Fruit fly (Drosophila melanogaster): ENCODE results near the gene CG2854.

The CG2854 gene

DNA sequence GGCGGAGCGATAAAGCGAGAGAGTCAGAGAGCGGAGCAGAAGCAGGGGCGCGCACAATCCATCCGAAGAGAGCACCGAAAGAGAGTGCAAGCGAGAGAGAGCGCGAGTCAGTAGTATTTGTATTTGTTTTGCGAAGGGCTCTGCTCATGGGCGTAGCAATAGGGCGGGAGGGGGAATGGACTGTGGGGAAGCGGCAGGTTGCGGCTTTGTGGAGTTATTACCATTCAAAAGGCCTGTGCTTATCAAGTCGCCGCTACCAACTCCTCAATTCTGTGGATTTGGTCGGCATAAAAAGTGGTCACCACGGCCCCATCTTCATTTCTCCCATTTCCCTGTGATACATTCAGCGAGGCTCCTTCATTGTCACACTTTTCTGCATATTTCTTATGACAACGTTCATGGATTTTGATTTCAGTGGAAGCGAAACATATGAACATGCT, 25.8 kb upstream of the CG2854 start (continued):
- TF ChIP-seq ss (GFP tag; optimal IDR thresholded peaks at IDR 0.05): peak; percentile 7 to 59
- peak; percentile 69 for TF ChIP-seq CG8632 (GFP tag; optimal IDR thresholded peaks at IDR 0.05)
- TF ChIP-seq CG32006 (GFP tag; optimal IDR thresholded peaks at IDR 0.05): peak; percentile 66
- peak; percentile 37 for TF ChIP-seq Blimp-1 (GFP tag; optimal IDR thresholded peaks at IDR 0.05)
- TF ChIP-seq Hr38 (GFP tag; optimal IDR thresholded peaks at IDR 0.05): no peak
- TF ChIP-seq esn (GFP tag; optimal IDR thresholded peaks at IDR 0.05): peak; percentile 4
- peak; percentile 61 for TF ChIP-seq CG6792 (GFP tag; optimal IDR thresholded peaks at IDR 0.05)
- TF ChIP-seq Hr4 (GFP tag; optimal IDR thresholded peaks at IDR 0.05): no peak
- peak; percentile 31 to 55 for TF ChIP-seq salr (GFP tag; optimal IDR thresholded peaks at IDR 0.05)
- TF ChIP-seq OdsH (GFP tag; optimal IDR thresholded peaks at IDR 0.05): peak; percentile 73
- peak; percentile 46 for TF ChIP-seq CG4318 (GFP tag; optimal IDR thresholded peaks at IDR 0.05)
- peak; percentile 9 for TF ChIP-seq Sox14 (GFP tag; optimal IDR thresholded peaks at IDR 0.05)
- peak; percentile 76 for TF ChIP-seq acj6 (GFP tag; optimal IDR thresholded peaks at IDR 0.05)
- peak; percentile 67 for TF ChIP-seq CG1621 (tag; optimal IDR thresholded peaks at IDR 0.05)
- peak; percentile 77 for TF ChIP-seq Sox15 (GFP tag; optimal IDR thresholded peaks at IDR 0.05)
- peak; percentile 21 for TF ChIP-seq Eip75B (GFP tag; optimal IDR thresholded peaks at IDR 0.05)
- TF ChIP-seq achi (GFP tag; optimal IDR thresholded peaks at IDR 0.05): peak; percentile 70
- peak; percentile 47; the same call in 1 of the 3 replicates for TF ChIP-seq CG8119 (GFP tag; IDR thresholded peaks at IDR 0.05)
- no peak for TF ChIP-seq vri (GFP tag; optimal IDR thresholded peaks at IDR 0.05)
- peak; percentile 58 for TF ChIP-seq CG11762 (GFP tag; optimal IDR thresholded peaks at IDR 0.05; ENCODE audit: insufficient read depth)
- peak; percentile 63 for TF ChIP-seq CG6163 (GFP tag; IDR thresholded peaks at IDR 0.05)
- no peak for TF ChIP-seq CG6854 (GFP tag; optimal IDR thresholded peaks at IDR 0.05)
- peak; percentile 43 for TF ChIP-seq topi (GFP tag; optimal IDR thresholded peaks at IDR 0.05)

- TF ChIP-seq CG10669 (GFP tag; optimal IDR thresholded peaks at IDR 0.05) (peak; percentile 64), Blimp-1 (GFP tag; optimal IDR thresholded peaks at IDR 0.05) (no peak), Eip78C (GFP tag) (peak; percentile 91), Met (GFP tag; optimal IDR thresholded peaks at IDR 0.05) (peak; percentile 73), Lpt (GFP tag; optimal IDR thresholded peaks at IDR 0.05) (peak; percentile 62), ss (GFP tag; optimal IDR thresholded peaks at IDR 0.05) (peak in 1 of 2 experiments; percentile 15), CG11902 (GFP tag; optimal IDR thresholded peaks at IDR 0.05) (peak; percentile 64), CG11762 (GFP tag; optimal IDR thresholded peaks at IDR 0.05; ENCODE audit: insufficient read depth) (peak; percentile 57), spab (GFP tag; optimal IDR thresholded peaks at IDR 0.05) (peak; percentile 40), CG6792 (GFP tag; optimal IDR thresholded peaks at IDR 0.05) (peak; percentile 75), lz (GFP tag; optimal IDR thresholded peaks at IDR 0.05) (peak; percentile 80), Hr4 (GFP tag; optimal IDR thresholded peaks at IDR 0.05) (peak; percentile 72), Ets21C (GFP tag; optimal IDR thresholded peaks at IDR 0.05) (peak; percentile 58), CG15336 (GFP tag; IDR thresholded peaks at IDR 0.05) (peak; percentile 83), CG3919 (GFP tag; optimal IDR thresholded peaks at IDR 0.05) (peak; percentile 72), CG8632 (GFP tag; optimal IDR thresholded peaks at IDR 0.05) (peak; percentile 66), CG7368 (GFP tag; optimal IDR thresholded peaks at IDR 0.05) (peak; percentile 66), Gug (GFP tag; IDR thresholded peaks at IDR 0.05) (peak; percentile 66; the same call in 1 of the 2 replicates), achi (GFP tag; optimal IDR thresholded peaks at IDR 0.05) (peak; percentile 63), dac (GFP tag; optimal IDR thresholded peaks at IDR 0.05) (peak; percentile 47), CG34406 (GFP tag; optimal IDR thresholded peaks at IDR 0.05) (peak; percentile 66), CG6808 (GFP tag; optimal IDR thresholded peaks at IDR 0.05) (peak; percentile 68), esn (GFP tag; optimal IDR thresholded peaks at IDR 0.05) (peak; percentile 74), pdm3 (GFP tag; optimal IDR thresholded peaks at IDR 0.05) (peak; percentile 73), CG31627 (GFP tag; optimal IDR thresholded peaks at IDR 0.05) (peak; percentile 75), Hr38 (GFP tag; optimal IDR thresholded peaks at IDR 0.05) (no peak), CG10631 (GFP tag; optimal IDR thresholded peaks at IDR 0.05) (peak; percentile 64), fd59A (GFP tag; optimal IDR thresholded peaks at IDR 0.05) (peak; percentile 62), CG16779 (tag; optimal IDR thresholded peaks at IDR 0.05) (peak; percentile 2), CG11294 (GFP tag; IDR thresholded peaks at IDR 0.05) (peak; percentile 51; the same call in 1 of the 2 replicates), Eip93F (GFP tag; optimal IDR thresholded peaks at IDR 0.05) (no peak), CG6163 (GFP tag; IDR thresholded peaks at IDR 0.05) (peak; percentile 80), Hr39 (GFP tag; optimal IDR thresholded peaks at IDR 0.05) (peak; percentile 73), CG3032 (tag; optimal IDR thresholded peaks at IDR 0.05) (peak; percentile 58)
Observed at dm6 chrX:2301613-2302522, 25.1 kb upstream of the CG2854 start.
